Fruit fly (Drosophila melanogaster) whole organism, adult: ENCODE data around the gene Ask1.

Experiments
- CG11617 ChIP-seq: fragments of 200-800 bp; sonication (Bioruptor generic); optimal IDR thresholded peaks from 2 replicates; lab custom pipeline; 2017; ENCODE audit warnings: mild to moderate bottlenecking, missing biosample characterization, missing genetic modification reagents, missing genetic modification characterization
- CG12768 ChIP-seq: fragments of 200-800 bp; sonication (Bioruptor generic); optimal IDR thresholded peaks from 2 replicates; lab custom pipeline; 2017; ENCODE audit warnings: missing biosample characterization, missing genetic modification characterization, mild to moderate bottlenecking, moderate library complexity, missing genetic modification reagents
- CG14711 ChIP-seq: fragments of 200-800 bp; sonication (Bioruptor generic); optimal IDR thresholded peaks from 2 replicates; lab custom pipeline; 2018; ENCODE audit warnings: missing biosample characterization, mild to moderate bottlenecking, missing genetic modification characterization, moderate library complexity
- CG1620 ChIP-seq: fragments of 200-800 bp; sonication (Bioruptor generic); optimal IDR thresholded peaks from 2 replicates; lab custom pipeline; 2016; ENCODE audit warnings: missing biosample characterization, missing genetic modification characterization
- CG33017 ChIP-seq: fragments of 200-800 bp; sonication (Bioruptor generic); optimal IDR thresholded peaks from 2 replicates; lab custom pipeline; 2018; ENCODE audit warnings: missing biosample characterization, mild to moderate bottlenecking, missing genetic modification characterization, moderate library complexity
- CG5204 ChIP-seq: fragments of 200-800 bp; sonication (Bioruptor generic); optimal IDR thresholded peaks from 2 replicates; lab custom pipeline; 2016; ENCODE audit warnings: missing biosample characterization, missing genetic modification characterization
- CG7045 ChIP-seq: fragments of 200-800 bp; sonication (Bioruptor generic); optimal IDR thresholded peaks from 2 replicates; lab custom pipeline; 2017; ENCODE audit warnings: missing biosample characterization, mild to moderate bottlenecking, missing genetic modification characterization
- CG7101 ChIP-seq: fragments of 200-800 bp; sonication (Bioruptor generic); optimal IDR thresholded peaks from 2 replicates; lab custom pipeline; 2018; ENCODE audit warnings: missing biosample characterization, mild to moderate bottlenecking, missing genetic modification characterization, moderate library complexity
- Clk ChIP-seq: fragments of 200-800 bp; sonication (Bioruptor generic); optimal IDR thresholded peaks from 2 replicates; lab custom pipeline; 2017; ENCODE audit warnings: missing biosample characterization, missing genetic modification characterization
- Crg-1 ChIP-seq: fragments of 200-800 bp; sonication (Bioruptor generic); optimal IDR thresholded peaks from 2 replicates; lab custom pipeline; 2016; ENCODE audit warnings: missing biosample characterization, missing genetic modification characterization
- Hr96 ChIP-seq: fragments of 200-800 bp; sonication (Bioruptor generic); optimal IDR thresholded peaks from 2 replicates; lab custom pipeline; 2016; ENCODE audit warnings: missing biosample characterization, missing genetic modification characterization
- Mnt ChIP-seq: fragments of 200-800 bp; sonication (Bioruptor generic); optimal IDR thresholded peaks from 2 replicates; lab custom pipeline; 2016; ENCODE audit warnings: missing biosample characterization, mild to moderate bottlenecking, missing genetic modification characterization
- bab1 ChIP-seq: fragments of 200-800 bp; sonication (Bioruptor generic); optimal IDR thresholded peaks from 3 replicates; lab custom pipeline; 2019; ENCODE audit warnings: missing biosample characterization, mild to moderate bottlenecking, missing genetic modification characterization, moderate library complexity
- cic ChIP-seq: fragments of 200-800 bp; sonication (Bioruptor generic); optimal IDR thresholded peaks from 2 replicates; lab custom pipeline; 2017; ENCODE audit warnings: missing biosample characterization, mild to moderate bottlenecking, missing genetic modification characterization, moderate library complexity
- cnc ChIP-seq, 2 experiments: fragments of >200 bp; optimal IDR thresholded peaks; 2 replicates each; lab custom pipeline; 2017
- kay ChIP-seq: fragments of 200-800 bp; sonication (Bioruptor generic); peaks from one replicate; lab custom pipeline; 2016; ENCODE audit warnings: missing biosample characterization, missing genetic modification characterization, borderline replicate concordance
- ovo ChIP-seq: fragments of 200-800 bp; sonication (Bioruptor generic); optimal IDR thresholded peaks from 2 replicates; lab custom pipeline; 2016; ENCODE audit warnings: missing biosample characterization, missing genetic modification characterization
- pad ChIP-seq: fragments of 200-800 bp; sonication (Bioruptor generic); optimal IDR thresholded peaks from 3 replicates; lab custom pipeline; 2017; ENCODE audit warnings: missing biosample characterization, missing genetic modification characterization, mild to moderate bottlenecking, moderate library complexity, missing genetic modification reagents
- tj ChIP-seq: fragments of 200-800 bp; sonication (Bioruptor generic); optimal IDR thresholded peaks from 3 replicates; lab custom pipeline; 2017; ENCODE audit warnings: missing biosample characterization, mild to moderate bottlenecking, missing genetic modification characterization, moderate library complexity
- toe ChIP-seq: fragments of 200-800 bp; sonication (Bioruptor generic); optimal IDR thresholded peaks from 2 replicates; lab custom pipeline; 2016; ENCODE audit warnings: missing biosample characterization, missing genetic modification characterization

Ask1 gene

DNA sequence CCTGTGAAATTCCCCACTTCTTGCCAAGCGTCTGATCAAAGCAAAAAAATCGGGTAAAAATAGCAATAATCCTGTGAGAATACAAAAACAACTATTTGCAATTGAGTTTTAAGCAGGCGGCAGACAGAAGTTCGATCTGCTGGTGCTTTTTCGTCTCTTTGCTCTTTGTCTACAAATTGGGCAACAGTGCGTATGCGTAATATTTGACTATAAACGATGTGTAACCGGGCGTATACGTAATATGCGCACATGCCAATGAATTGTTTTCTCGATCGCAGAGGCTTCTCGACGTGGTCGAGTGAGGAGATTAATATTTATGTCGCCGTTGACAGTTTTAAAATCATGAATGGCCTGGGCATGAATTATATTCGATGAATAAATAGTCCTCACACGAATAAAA lies 15.8 kb downstream of the Ask1 start:
- TF ChIP-seq CG12768 (GFP tag; lab: Kevin White, UChicago): no peak
- no peak for TF ChIP-seq toe (GFP tag; lab: Kevin White, UChicago)
- no peak for TF ChIP-seq tj (GFP tag; lab: Kevin White, UChicago)
- TF ChIP-seq Hr96 (GFP tag; lab: Kevin White, UChicago): no peak
- TF ChIP-seq CG1620: no peak
- no peak for TF ChIP-seq CG5204 (GFP tag; lab: Kevin White, UChicago)
- TF ChIP-seq CG11617 (GFP tag; lab: Kevin White, UChicago): no peak
- TF ChIP-seq pad: no peak
- TF ChIP-seq Crg-1 (GFP tag; lab: Kevin White, UChicago): no peak
- no peak for TF ChIP-seq CG14711 (tag; lab: Kevin White, UChicago)
- TF ChIP-seq cic (GFP tag; lab: Kevin White, UChicago): no peak
- TF ChIP-seq ovo: no peak
- no peak for TF ChIP-seq Mnt (GFP tag; lab: Kevin White, UChicago)
- no peak for TF ChIP-seq CG7101 (tag; lab: Kevin White, UChicago)

- TF ChIP-seq Crg-1 (GFP tag; lab: Kevin White, UChicago) (no peak), tj (GFP tag; lab: Kevin White, UChicago) (no peak), cnc (optimal IDR thresholded peaks at IDR 0.05; lab: Kevin White, UChicago) (no peak), CG7101 (tag; lab: Kevin White, UChicago) (no peak), bab1 (no peak), cic (GFP tag; lab: Kevin White, UChicago) (no peak), CG12768 (GFP tag; lab: Kevin White, UChicago) (no peak), pad (no peak)
Measured at dm6 chr3R:19901742-19902141, 22.2 kb downstream of the Ask1 start.

DNA sequence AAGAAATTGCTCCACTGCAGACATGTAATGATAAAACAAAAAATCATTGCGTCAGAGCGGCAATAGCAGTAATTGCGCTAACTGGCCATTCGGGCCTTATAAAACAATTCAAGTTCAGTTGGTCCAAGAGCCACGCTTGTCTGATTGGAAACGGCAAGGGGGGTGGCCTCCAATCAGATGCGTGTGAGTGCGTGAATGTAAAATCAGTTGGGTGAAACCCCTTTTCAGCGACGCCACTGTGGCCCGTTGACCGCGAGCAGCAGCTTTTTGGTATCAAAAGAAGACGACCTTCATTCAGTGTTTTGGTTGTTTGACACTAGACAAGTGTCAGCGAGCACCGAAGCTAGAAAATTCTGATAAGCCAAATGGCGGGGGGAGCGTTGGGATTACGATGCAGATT lies 22.8 kb downstream of the Ask1 start:
- TF ChIP-seq Clk (GFP tag; lab: Kevin White, UChicago): no peak

- TF ChIP-seq Mnt (GFP tag; lab: Kevin White, UChicago) (peak; percentile 82), CG11617 (GFP tag; lab: Kevin White, UChicago) (peak; percentile 12), cic (GFP tag; lab: Kevin White, UChicago) (peak; percentile 37), pad (peak; percentile 29), CG1620 (no peak), tj (GFP tag; lab: Kevin White, UChicago) (peak; percentile 64), bab1 (peak; percentile 68), Hr96 (GFP tag; lab: Kevin White, UChicago) (no peak)
Measured at dm6 chr3R:19902926-19903739, 23.6 kb downstream of the Ask1 start, which contains the start of gene ClpX. ClpX (minus strand) TSS chr3R:19903689.

DNA sequence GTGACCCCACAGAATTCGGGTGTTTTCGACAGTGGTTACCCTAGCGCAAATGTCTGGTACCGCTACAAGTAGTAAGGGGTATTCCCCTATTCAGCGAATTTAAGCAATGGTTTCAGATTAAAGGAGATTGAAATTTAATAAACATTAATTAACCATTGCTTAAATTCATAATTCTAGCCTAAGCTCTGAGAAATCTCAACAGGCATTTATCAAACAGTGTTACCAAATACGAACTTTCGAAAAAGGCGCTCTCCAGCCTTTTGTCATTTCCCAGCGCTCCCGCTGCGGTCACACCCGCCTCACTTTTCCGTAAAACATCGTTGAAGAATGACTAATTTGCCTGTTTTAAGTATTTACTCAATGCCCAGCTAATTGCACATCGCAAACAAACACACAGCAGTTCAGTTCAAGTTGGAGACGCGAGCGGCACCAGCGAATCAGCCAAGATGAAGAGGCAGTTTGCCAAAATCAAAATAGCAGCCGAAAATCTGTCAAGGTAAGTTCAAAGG lies 25.4 kb downstream of the Ask1 start, which contains the start of the genes Surf6 and RhoGAP92B:
Gene Surf6, minus strand, starts transcription at position 4 of the 509 bp plus-strand sequence.
Gene RhoGAP92B, plus strand, starts transcription at position 300 of the 509 bp plus-strand sequence.
- TF ChIP-seq tj (GFP tag; lab: Kevin White, UChicago) (peak; percentile 72), CG7045 (GFP tag; lab: Kevin White, UChicago) (peak; percentile 61), toe (GFP tag; lab: Kevin White, UChicago) (no peak), Mnt (GFP tag; lab: Kevin White, UChicago) (peak; percentile 98), cic (GFP tag; lab: Kevin White, UChicago) (peak; percentile 80), pad (peak; percentile 58), CG1620 (peak; percentile 51), bab1 (peak; percentile 92), CG7101 (tag; lab: Kevin White, UChicago) (peak; percentile 63), CG12768 (GFP tag; lab: Kevin White, UChicago) (peak; percentile 77), Clk (GFP tag; lab: Kevin White, UChicago) (peak; percentile 36), CG14711 (tag; lab: Kevin White, UChicago) (peak; percentile 74), CG11617 (GFP tag; lab: Kevin White, UChicago) (peak; percentile 78), Crg-1 (GFP tag; lab: Kevin White, UChicago) (peak; percentile 46), ovo (peak; percentile 43), CG33017 (peak; percentile 38), kay (GFP tag; lab: Kevin White, UChicago) (peak; percentile 94), Hr96 (GFP tag; lab: Kevin White, UChicago) (no peak), CG5204 (GFP tag; lab: Kevin White, UChicago) (no peak), cnc (optimal IDR thresholded peaks at IDR 0.05; lab: Kevin White, UChicago) (no peak)

dm6 chr3R:19905932-19906439 lies 26.5 kb downstream of the Ask1 start:
- TF ChIP-seq pad (peak; percentile 53), Mnt (GFP tag; lab: Kevin White, UChicago) (peak; percentile 78), Clk (GFP tag; lab: Kevin White, UChicago) (peak; percentile 66), bab1 (peak; percentile 38), Crg-1 (GFP tag; lab: Kevin White, UChicago) (peak; percentile 59), cic (GFP tag; lab: Kevin White, UChicago) (peak; percentile 73), toe (GFP tag; lab: Kevin White, UChicago) (peak; percentile 24), Hr96 (GFP tag; lab: Kevin White, UChicago) (peak; percentile 73), CG33017 (peak; percentile 91), CG7101 (tag; lab: Kevin White, UChicago) (peak; percentile 88), kay (GFP tag; lab: Kevin White, UChicago) (no peak), CG12768 (GFP tag; lab: Kevin White, UChicago) (peak; percentile 87), cnc (optimal IDR thresholded peaks at IDR 0.05; lab: Kevin White, UChicago) (no peak), CG1620 (peak; percentile 67), CG5204 (GFP tag; lab: Kevin White, UChicago) (peak; percentile 85), CG7045 (GFP tag; lab: Kevin White, UChicago) (peak; percentile 70), CG14711 (tag; lab: Kevin White, UChicago) (peak; percentile 75), CG11617 (GFP tag; lab: Kevin White, UChicago) (peak; percentile 85), tj (GFP tag; lab: Kevin White, UChicago) (peak; percentile 62), ovo (peak; percentile 51)
